Fruit fly (Drosophila melanogaster) whole organism, embryonic: Measurements from ENCODE around the gene rho-5.

ENCODE experiments used
- Bteb2 ChIP-seq: fragments of 200-800 bp; sonication (Bioruptor generic); optimal IDR thresholded peaks from 2 replicates; lab custom pipeline; 2016; ENCODE audit warnings: missing biosample characterization, missing genetic modification characterization
- CG10979 ChIP-seq: fragments of 200-800 bp; sonication (Bioruptor generic); optimal IDR thresholded peaks from 2 replicates; lab custom pipeline; 2018; ENCODE audit warnings: missing biosample characterization, mild to moderate bottlenecking, missing genetic modification characterization, moderate library complexity
- CG13287 ChIP-seq: fragments of 200-800 bp; sonication (Bioruptor generic); IDR thresholded peaks from 2 replicates; pipeline ENCODE4 v1.3.6; 2022; ENCODE audit warnings: missing biosample characterization, missing genetic modification characterization; ENCODE audit not compliant: partially characterized antibody
- CG15011 ChIP-seq: fragments of 200-800 bp; sonication (Bioruptor generic); optimal IDR thresholded peaks from 3 replicates; lab custom pipeline; 2018; ENCODE audit warnings: missing biosample characterization, mild to moderate bottlenecking, missing genetic modification characterization
- CG15479 ChIP-seq: fragments of 200-800 bp; sonication (Bioruptor generic); optimal IDR thresholded peaks from 3 replicates; lab custom pipeline; 2019; ENCODE audit warnings: missing biosample characterization, mild to moderate bottlenecking, missing genetic modification characterization, moderate library complexity
- CG15601 ChIP-seq: fragments of 200-800 bp; sonication (Bioruptor generic); optimal IDR thresholded peaks from 3 replicates; lab custom pipeline; 2019; ENCODE audit warnings: missing biosample characterization, mild to moderate bottlenecking, missing genetic modification characterization, moderate library complexity
- CG16779 ChIP-seq: fragments of 200-800 bp; sonication (Bioruptor generic); IDR thresholded peaks from 2 replicates; pipeline ENCODE4 v1.3.6; 2022; ENCODE audit warnings: missing biosample characterization, missing genetic modification characterization
- CG16815 ChIP-seq: fragments of 200-800 bp; sonication (Bioruptor generic); optimal IDR thresholded peaks from 3 replicates; lab custom pipeline; 2017; ENCODE audit warnings: missing biosample characterization, mild to moderate bottlenecking, missing genetic modification characterization
- CG17385 ChIP-seq: fragments of 200-800 bp; sonication (Bioruptor generic); optimal IDR thresholded peaks from 3 replicates; lab custom pipeline; 2018; ENCODE audit warnings: missing biosample characterization, mild to moderate bottlenecking, missing genetic modification characterization
- CG17568 ChIP-seq: fragments of 200-800 bp; sonication (Bioruptor generic); optimal IDR thresholded peaks from 2 replicates; lab custom pipeline; 2018; ENCODE audit warnings: missing biosample characterization, mild to moderate bottlenecking, missing genetic modification characterization, moderate library complexity
- CG30403 ChIP-seq: fragments of 200-800 bp; sonication (Bioruptor generic); optimal IDR thresholded peaks from 3 replicates; lab custom pipeline; 2016; ENCODE audit warnings: missing biosample characterization, missing genetic modification characterization
- CG3065 ChIP-seq: fragments of 200-800 bp; sonication (Bioruptor generic); optimal IDR thresholded peaks from 2 replicates; lab custom pipeline; 2016; ENCODE audit warnings: missing biosample characterization, missing genetic modification characterization
- CG31388 ChIP-seq: fragments of 200-800 bp; sonication (Bioruptor generic); optimal IDR thresholded peaks from 2 replicates; lab custom pipeline; 2016; ENCODE audit warnings: missing biosample characterization, missing genetic modification characterization
- CG34376 ChIP-seq: fragments of 200-800 bp; sonication (Bioruptor generic); optimal IDR thresholded peaks from 2 replicates; lab custom pipeline; 2018; ENCODE audit warnings: missing biosample characterization, mild to moderate bottlenecking, missing genetic modification characterization
- CG42726 ChIP-seq: fragments of 200-800 bp; sonication (Bioruptor generic); IDR thresholded peaks from 2 replicates; pipeline ENCODE4 v1.3.6; 2022; ENCODE audit warnings: missing biosample characterization, missing genetic modification characterization; ENCODE audit not compliant: partially characterized antibody
- CG4360 ChIP-seq: fragments of 200-800 bp; sonication (Bioruptor generic); IDR thresholded peaks from 2 replicates; pipeline ENCODE4 v1.3.6; 2022; ENCODE audit warnings: missing biosample characterization, missing genetic modification characterization
- CG4424 ChIP-seq: fragments of 200-800 bp; sonication (Bioruptor generic); optimal IDR thresholded peaks from 3 replicates; lab custom pipeline; 2016; ENCODE audit warnings: missing biosample characterization, missing genetic modification characterization
- CG7556 ChIP-seq: fragments of 200-800 bp; sonication (Bioruptor generic); optimal IDR thresholded peaks from 2 replicates; lab custom pipeline; 2017; ENCODE audit warnings: missing biosample characterization, mild to moderate bottlenecking, missing genetic modification characterization
- CG8388 ChIP-seq: fragments of 200-800 bp; sonication (Bioruptor generic); optimal IDR thresholded peaks from 2 replicates; lab custom pipeline; 2019; ENCODE audit warnings: missing biosample characterization, mild to moderate bottlenecking, missing genetic modification characterization, moderate library complexity
- CG8944 ChIP-seq: fragments of 200-800 bp; sonication (Bioruptor generic); optimal IDR thresholded peaks from 3 replicates; lab custom pipeline; 2016; ENCODE audit warnings: missing biosample characterization, missing genetic modification characterization
- CG9727 ChIP-seq: fragments of 200-800 bp; sonication (Bioruptor generic); optimal IDR thresholded peaks from 3 replicates; lab custom pipeline; 2017; ENCODE audit warnings: missing biosample characterization, mild to moderate bottlenecking, missing genetic modification characterization
- CTCF ChIP-seq: fragments of 200-800 bp; sonication (Bioruptor generic); optimal IDR thresholded peaks from 2 replicates; lab custom pipeline; 2017; ENCODE audit warnings: missing biosample characterization, mild to moderate bottlenecking, missing genetic modification characterization, moderate library complexity
- Camta ChIP-seq: fragments of 200-800 bp; sonication (Bioruptor generic); optimal IDR thresholded peaks from 2 replicates; lab custom pipeline; 2016; ENCODE audit warnings: missing biosample characterization, missing genetic modification characterization
- Dfd ChIP-seq, 2 experiments: fragments of >200 bp; optimal IDR thresholded peaks; 2 replicates each; lab custom pipeline; 2017; ENCODE audit warnings: missing biosample characterization in 2 of 2, missing genetic modification characterization in 2 of 2
- Mrtf ChIP-seq: fragments of 200-800 bp; sonication (Bioruptor generic); IDR thresholded peaks from 3 replicates; pipeline ENCODE4 v1.3.6; 2022; ENCODE audit warnings: missing biosample characterization, missing genetic modification characterization
- NK7.1 ChIP-seq: fragments of 200-800 bp; sonication (Bioruptor generic); optimal IDR thresholded peaks from 3 replicates; lab custom pipeline; 2016; ENCODE audit warnings: missing biosample characterization, missing genetic modification characterization
- Nf-YC ChIP-seq: fragments of 200-800 bp; optimal IDR thresholded peaks from 3 replicates; lab custom pipeline; 2019; ENCODE audit warnings: missing biosample characterization, mild to moderate bottlenecking, missing genetic modification characterization, moderate library complexity
- Opbp ChIP-seq: fragments of 200-800 bp; sonication (Bioruptor generic); IDR thresholded peaks from 3 replicates; pipeline ENCODE4 v1.3.6; 2022; ENCODE audit warnings: missing biosample characterization, missing genetic modification characterization; ENCODE audit not compliant: partially characterized antibody
- Pdp1 ChIP-seq, 2 experiments: fragments of 200-800 bp; sonication (Bioruptor generic); optimal IDR thresholded peaks; 3 replicates each; lab custom pipeline; 2016; ENCODE audit warnings: missing biosample characterization in 2 of 2, missing genetic modification characterization in 2 of 2, mild to moderate bottlenecking in 1 of 2, moderate library complexity in 1 of 2
- Sry-β ChIP-seq: fragments of 200-800 bp; sonication (Bioruptor generic); optimal IDR thresholded peaks from 2 replicates; lab custom pipeline; 2018; ENCODE audit warnings: missing biosample characterization, mild to moderate bottlenecking, missing genetic modification characterization, moderate library complexity
- chn ChIP-seq: fragments of 200-800 bp; sonication (Bioruptor generic); optimal IDR thresholded peaks from 2 replicates; lab custom pipeline; 2016; ENCODE audit warnings: missing biosample characterization, missing genetic modification characterization
- dan ChIP-seq: fragments of 200-800 bp; sonication (Bioruptor generic); IDR thresholded peaks from 2 replicates; pipeline ENCODE4 v1.3.6; 2022; ENCODE audit warnings: missing biosample characterization, missing genetic modification characterization
- dati ChIP-seq: fragments of 200-800 bp; sonication (Bioruptor generic); IDR thresholded peaks from 2 replicates; pipeline ENCODE4 v1.3.6; 2022; ENCODE audit warnings: missing biosample characterization, missing genetic modification characterization
- dm ChIP-seq: fragments of 200-800 bp; sonication (Bioruptor generic); optimal IDR thresholded peaks from 3 replicates; lab custom pipeline; 2016; ENCODE audit warnings: missing biosample characterization, missing genetic modification characterization
- dpn ChIP-seq, 2 experiments: fragments of 200-800 bp; sonication (Bioruptor generic); optimal IDR thresholded peaks; 3 replicates each; lab custom pipeline; 2016; ENCODE audit warnings: missing biosample characterization in 2 of 2, missing genetic modification characterization in 2 of 2
- emc ChIP-seq: fragments of 200-800 bp; sonication (Bioruptor generic); optimal IDR thresholded peaks from 2 replicates; lab custom pipeline; 2016; ENCODE audit warnings: missing biosample characterization, missing genetic modification characterization
- eve ChIP-seq, 2 experiments: fragments of >200 bp; optimal IDR thresholded peaks; 2 replicates each; lab custom pipeline; 2017; ENCODE audit warnings: missing biosample characterization in 2 of 2, missing genetic modification characterization in 2 of 2
- gro ChIP-seq: fragments of 200-800 bp; sonication (Bioruptor generic); optimal IDR thresholded peaks from 2 replicates; lab custom pipeline; 2016; ENCODE audit warnings: missing biosample characterization, missing genetic modification characterization
- gsb-n ChIP-seq: fragments of 200-800 bp; sonication (Bioruptor generic); optimal IDR thresholded peaks from 3 replicates; lab custom pipeline; 2018; ENCODE audit warnings: missing biosample characterization, mild to moderate bottlenecking, missing genetic modification characterization
- hth ChIP-seq: fragments of >200 bp; optimal IDR thresholded peaks from 2 replicates; lab custom pipeline; 2017; ENCODE audit warnings: inconsistent platforms
- lilli ChIP-seq: fragments of 200-800 bp; sonication (Bioruptor generic); optimal IDR thresholded peaks from 3 replicates; lab custom pipeline; 2016; ENCODE audit warnings: missing biosample characterization, missing genetic modification characterization
- luna ChIP-seq: fragments of 200-800 bp; sonication (Bioruptor generic); optimal IDR thresholded peaks from 2 replicates; lab custom pipeline; 2016; ENCODE audit warnings: missing biosample characterization, missing genetic modification characterization
- p53 ChIP-seq: fragments of 200-800 bp; sonication (Bioruptor generic); optimal IDR thresholded peaks from 2 replicates; lab custom pipeline; 2016; ENCODE audit warnings: missing biosample characterization, missing genetic modification characterization
- repo ChIP-seq: fragments of 200-800 bp; sonication (Bioruptor generic); optimal IDR thresholded peaks from 2 replicates; lab custom pipeline; 2016; ENCODE audit warnings: missing biosample characterization, missing genetic modification characterization
- sc ChIP-seq, 3 experiments: fragments of >200 bp in 2 of 3; fragments of 200-800 bp in 1 of 3; sonication (Bioruptor generic) in 1 of 3; optimal IDR thresholded peaks; 2 replicates in 2 of 3; 3 replicates in 1 of 3; lab custom pipeline; 2017; ENCODE audit warnings: mild to moderate bottlenecking in 1 of 3, missing biosample characterization in 1 of 3, missing genetic modification characterization in 1 of 3, missing genetic modification reagents in 1 of 3
- sob ChIP-seq: fragments of 200-800 bp; sonication (Bioruptor generic); IDR thresholded peaks from 2 replicates; pipeline ENCODE4 v1.3.6; 2022; ENCODE audit warnings: missing biosample characterization, missing genetic modification characterization
- sqz ChIP-seq: fragments of 200-800 bp; sonication (Bioruptor generic); optimal IDR thresholded peaks from 3 replicates; lab custom pipeline; 2018; ENCODE audit warnings: missing biosample characterization, mild to moderate bottlenecking, missing genetic modification characterization
- sug ChIP-seq: fragments of 200-800 bp; optimal IDR thresholded peaks from 2 replicates; lab custom pipeline; 2019; ENCODE audit warnings: missing biosample characterization, mild to moderate bottlenecking, missing genetic modification characterization, moderate library complexity
- unpg ChIP-seq: fragments of 200-800 bp; sonication (Bioruptor generic); optimal IDR thresholded peaks from 3 replicates; lab custom pipeline; 2018; ENCODE audit warnings: missing biosample characterization, mild to moderate bottlenecking, missing genetic modification characterization, moderate library complexity
- zf30C ChIP-seq: fragments of 200-800 bp; sonication (Bioruptor generic); optimal IDR thresholded peaks from 3 replicates; lab custom pipeline; 2018; ENCODE audit warnings: missing biosample characterization, mild to moderate bottlenecking, missing genetic modification characterization

rho-5 gene

DNA sequence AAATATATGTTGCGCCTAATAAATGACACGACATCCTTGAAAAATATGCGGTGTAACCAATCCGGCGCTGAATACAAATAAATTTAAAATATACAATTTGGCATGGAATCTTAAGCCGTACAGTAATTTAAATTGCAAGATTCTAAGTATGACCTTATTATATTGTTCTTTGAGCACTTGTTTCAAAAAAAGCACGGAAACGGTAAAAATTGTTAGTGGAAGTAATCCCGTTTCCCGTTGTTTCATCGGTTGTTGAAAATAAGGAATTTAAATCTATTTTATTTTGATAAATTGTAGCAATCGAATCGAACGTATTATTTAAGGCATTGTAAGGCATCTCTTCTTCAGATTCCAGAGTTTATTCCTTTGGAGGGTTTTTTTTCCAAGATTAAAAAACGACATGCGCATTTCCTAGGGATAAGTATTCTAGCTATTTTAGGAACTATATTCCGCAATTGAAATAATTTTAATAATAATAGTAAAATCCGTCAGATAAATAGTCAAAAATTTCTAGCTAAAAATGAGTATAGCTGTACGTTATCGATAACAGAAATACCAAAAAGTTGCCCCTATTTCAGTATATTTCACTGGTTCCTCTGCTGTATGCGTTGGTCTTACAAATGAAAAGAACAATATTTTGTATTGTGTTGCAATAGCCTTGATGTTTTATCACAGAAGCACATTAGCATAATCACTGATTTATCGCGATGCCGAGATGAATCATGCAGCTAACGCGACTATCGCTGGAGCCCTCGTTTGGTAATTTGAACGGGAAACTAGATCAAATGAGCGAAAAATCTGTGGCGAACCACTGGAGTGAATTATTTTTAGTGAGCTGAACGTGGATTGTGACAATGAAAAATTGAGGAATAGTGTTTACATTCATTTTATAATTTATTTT is 40.4 kb downstream of the rho-5 start, which contains the start of gene GATAd (continued):
- no peak for TF ChIP-seq dan
- TF ChIP-seq CG30403 (GFP tag; lab: Kevin White, UChicago) = peak; percentile 27
- TF ChIP-seq CG8944 = no peak
- TF ChIP-seq Mrtf (GFP tag; lab: Robert Waterston, UW) = no peak
- TF ChIP-seq dm (GFP tag; lab: Kevin White, UChicago) = no peak
- no peak for TF ChIP-seq CG9727 (GFP tag; lab: Kevin White, UChicago)
- TF ChIP-seq CG17385 (GFP tag; lab: Kevin White, UChicago) = no peak
- no peak for TF ChIP-seq Camta (GFP tag; lab: Kevin White, UChicago)
- no peak for TF ChIP-seq luna (GFP tag; lab: Kevin White, UChicago)
- TF ChIP-seq CG31388 (GFP tag; lab: Kevin White, UChicago) = no peak
- peak; percentile 47; the same call in 1 of the 2 replicates for TF ChIP-seq CG13287 (GFP tag; lab: Robert Waterston, UW)
- TF ChIP-seq emc (GFP tag; lab: Kevin White, UChicago) = no peak
- TF ChIP-seq CG42726 (GFP tag; lab: Robert Waterston, UW) = no peak
- TF ChIP-seq Opbp = no peak
- TF ChIP-seq sob (GFP tag; lab: Robert Waterston, UW) = no peak
- no peak for TF ChIP-seq unpg (GFP tag; lab: Kevin White, UChicago)
- no peak for TF ChIP-seq CG34376
- TF ChIP-seq eve (GFP tag; optimal IDR thresholded peaks at IDR 0.05; lab: Kevin White, UChicago) = no peak
- TF ChIP-seq CG15479 (GFP tag; lab: Kevin White, UChicago) = peak; percentile 64
- TF ChIP-seq CG3065 (GFP tag; lab: Kevin White, UChicago) = no peak
- TF ChIP-seq CG4360 (GFP tag; lab: Robert Waterston, UW) = no peak
- TF ChIP-seq dati (GFP tag; lab: Robert Waterston, UW) = no peak
- TF ChIP-seq CG16815 = no peak
- no peak for TF ChIP-seq CG8388
- TF ChIP-seq CG10979 (tag; lab: Kevin White, UChicago) = no peak
- no peak for TF ChIP-seq CG7556 (GFP tag; lab: Kevin White, UChicago)
- peak; percentile 24 for TF ChIP-seq sug (tag; lab: Kevin White, UChicago)
- TF ChIP-seq p53 = no peak
- no peak for TF ChIP-seq CG17568 (GFP tag; lab: Kevin White, UChicago)
- no peak for TF ChIP-seq Dfd (GFP tag; optimal IDR thresholded peaks at IDR 0.05; lab: Kevin White, UChicago)
- TF ChIP-seq gsb-n (tag; lab: Kevin White, UChicago) = no peak
- no peak for TF ChIP-seq CG16779
- no peak for TF ChIP-seq NK7.1 (GFP tag; lab: Kevin White, UChicago)
- peak; percentile 87 for TF ChIP-seq Sry-β (GFP tag; lab: Kevin White, UChicago)
- no peak for TF ChIP-seq zf30C (GFP tag; lab: Kevin White, UChicago)
- TF ChIP-seq sqz = no peak
- peak in 1 of 2 experiments; percentile 23 for TF ChIP-seq dpn (GFP tag; optimal IDR thresholded peaks at IDR 0.05; lab: Kevin White, UChicago)
- TF ChIP-seq CTCF (GFP tag; lab: Kevin White, UChicago) = peak; percentile 1
- TF ChIP-seq Pdp1 (GFP tag; optimal IDR thresholded peaks at IDR 0.05; lab: Kevin White, UChicago) = peak in 1 of 2 experiments; percentile 2
- no peak for TF ChIP-seq gro (GFP tag; lab: Kevin White, UChicago)
- peak; percentile 38 for TF ChIP-seq Nf-YC (tag; lab: Kevin White, UChicago)
- TF ChIP-seq lilli (GFP tag; lab: Kevin White, UChicago) = peak; percentile 16
- TF ChIP-seq hth (lab: Kevin White, UChicago) = no peak
- TF ChIP-seq CG15011 (GFP tag; lab: Kevin White, UChicago) = no peak
- no peak for TF ChIP-seq repo
- TF ChIP-seq chn = no peak
- TF ChIP-seq sc (optimal IDR thresholded peaks at IDR 0.05; lab: Kevin White, UChicago) = no peak
- TF ChIP-seq sc (GFP tag; optimal IDR thresholded peaks at IDR 0.05; lab: Kevin White, UChicago) = no peak
- TF ChIP-seq CG4424 (GFP tag; lab: Kevin White, UChicago) = no peak
- TF ChIP-seq CG15601 (tag; lab: Kevin White, UChicago) = no peak
- no peak for TF ChIP-seq Bteb2 (GFP tag; lab: Kevin White, UChicago)
